Worm (Caenorhabditis elegans) whole organism, young adult: Measurements from ENCODE around the gene zfp-3.

Experiments
- F55B11.4 ChIP-seq: sonication (generic microtip); optimal IDR thresholded peaks from 2 replicates; lab custom pipeline; 2016; ENCODE audit warnings: missing compliant biosample characterization, missing genetic modification characterization, borderline replicate concordance; ENCODE audit not compliant: insufficient read depth
- ceh-79 ChIP-seq: sonication (generic microtip); optimal IDR thresholded peaks from 2 replicates; lab custom pipeline; 2017; ENCODE audit warnings: mild to moderate bottlenecking, missing genetic modification characterization, missing compliant biosample characterization

- TF ChIP-seq F55B11.4 (tag; lab: Kevin White, UChicago) (no peak), ceh-79 (tag; lab: Kevin White, UChicago) (no peak)
Observed at ce11 chrX:1426425-1426824, 20.0 kb downstream of the zfp-3 start, which contains the start of gene F19G12.11.
